Fruit fly (Drosophila melanogaster) whole organism, embryonic: Measurements from ENCODE around the gene CG9132.

Experiments
- Asciz ChIP-seq: fragments of 200-800 bp; sonication (Bioruptor generic); optimal IDR thresholded peaks from 2 replicates; lab custom pipeline; 2017; ENCODE audit warnings: missing biosample characterization, mild to moderate bottlenecking, missing genetic modification characterization, missing genetic modification reagents
- Atf6 ChIP-seq: fragments of 200-800 bp; sonication (Bioruptor generic); IDR thresholded peaks from 2 replicates; pipeline ENCODE4 v1.3.6; 2022; ENCODE audit warnings: missing biosample characterization, missing genetic modification characterization
- B-H1 ChIP-seq: fragments of 200-800 bp; sonication (Bioruptor generic); IDR thresholded peaks from 3 replicates; pipeline ENCODE4 v1.3.6; 2022; ENCODE audit warnings: missing biosample characterization, missing genetic modification characterization
- Bdp1 ChIP-seq: fragments of 200-800 bp; sonication (Bioruptor generic); optimal IDR thresholded peaks from 3 replicates; lab custom pipeline; 2016; ENCODE audit warnings: missing biosample characterization, missing genetic modification characterization
- CG10654 ChIP-seq: fragments of 200-800 bp; sonication (Bioruptor generic); optimal IDR thresholded peaks from 2 replicates; lab custom pipeline; 2016; ENCODE audit warnings: missing biosample characterization, missing genetic modification characterization
- CG11560 ChIP-seq: fragments of 200-800 bp; sonication (Bioruptor generic); IDR thresholded peaks from 3 replicates; pipeline ENCODE4 v1.3.6; 2022; ENCODE audit warnings: missing biosample characterization, missing genetic modification characterization
- CG12769 ChIP-seq: fragments of 200-800 bp; sonication (Bioruptor generic); optimal IDR thresholded peaks from 2 replicates; lab custom pipeline; 2019; ENCODE audit warnings: missing biosample characterization, mild to moderate bottlenecking, missing genetic modification characterization, moderate library complexity
- CG12942 ChIP-seq: fragments of 200-800 bp; sonication (Bioruptor generic); optimal IDR thresholded peaks from 3 replicates; lab custom pipeline; 2016; ENCODE audit warnings: missing biosample characterization, missing genetic modification characterization
- CG13123 ChIP-seq: fragments of 200-800 bp; sonication (Bioruptor generic); optimal IDR thresholded peaks from 2 replicates; lab custom pipeline; 2016; ENCODE audit warnings: missing biosample characterization, missing genetic modification characterization
- CG13624 ChIP-seq: fragments of 200-800 bp; sonication (Bioruptor generic); optimal IDR thresholded peaks from 2 replicates; lab custom pipeline; 2016; ENCODE audit warnings: missing biosample characterization, missing genetic modification characterization
- CG1529 ChIP-seq: fragments of 200-800 bp; sonication (Bioruptor generic); optimal IDR thresholded peaks from 3 replicates; lab custom pipeline; 2018; ENCODE audit warnings: missing biosample characterization, missing genetic modification characterization
- CG15479 ChIP-seq: fragments of 200-800 bp; sonication (Bioruptor generic); optimal IDR thresholded peaks from 3 replicates; lab custom pipeline; 2019; ENCODE audit warnings: missing biosample characterization, mild to moderate bottlenecking, missing genetic modification characterization, moderate library complexity
- CG17328 ChIP-seq: fragments of 200-800 bp; sonication (Bioruptor generic); IDR thresholded peaks from 2 replicates; pipeline ENCODE4 v1.3.6; 2022; ENCODE audit warnings: missing biosample characterization, missing genetic modification characterization
- CG17359 ChIP-seq: fragments of 200-800 bp; sonication (Bioruptor generic); optimal IDR thresholded peaks from 3 replicates; lab custom pipeline; 2018; ENCODE audit warnings: missing biosample characterization, mild to moderate bottlenecking, missing genetic modification characterization, moderate library complexity
- CG17568 ChIP-seq: fragments of 200-800 bp; sonication (Bioruptor generic); optimal IDR thresholded peaks from 2 replicates; lab custom pipeline; 2018; ENCODE audit warnings: missing biosample characterization, mild to moderate bottlenecking, missing genetic modification characterization, moderate library complexity
- CG17912 ChIP-seq: fragments of 200-800 bp; sonication (Bioruptor generic); optimal IDR thresholded peaks from 2 replicates; lab custom pipeline; 2018; ENCODE audit warnings: missing biosample characterization, mild to moderate bottlenecking, missing genetic modification characterization
- CG18599 ChIP-seq: fragments of 200-800 bp; sonication (Bioruptor generic); optimal IDR thresholded peaks from 3 replicates; lab custom pipeline; 2017; ENCODE audit warnings: missing biosample characterization, missing genetic modification characterization, mild to moderate bottlenecking, moderate library complexity, missing genetic modification reagents
- CG18764 ChIP-seq: fragments of 200-800 bp; sonication (Bioruptor generic); optimal IDR thresholded peaks from 3 replicates; lab custom pipeline; 2016; ENCODE audit warnings: missing biosample characterization, missing genetic modification characterization
- CG2199 ChIP-seq: fragments of 200-800 bp; sonication (Bioruptor generic); IDR thresholded peaks from 3 replicates; pipeline ENCODE4 v1.3.6; 2022; ENCODE audit warnings: missing biosample characterization, missing genetic modification characterization
- CG31224 ChIP-seq: fragments of 200-800 bp; sonication (Bioruptor generic); IDR thresholded peaks from 2 replicates; pipeline ENCODE4 v1.3.6; 2022; ENCODE audit warnings: missing biosample characterization, missing genetic modification characterization
- CG31365 ChIP-seq: fragments of 200-800 bp; sonication (Bioruptor generic); optimal IDR thresholded peaks from 2 replicates; lab custom pipeline; 2018; ENCODE audit warnings: missing biosample characterization, mild to moderate bottlenecking, missing genetic modification characterization
- CG31388 ChIP-seq: fragments of 200-800 bp; sonication (Bioruptor generic); optimal IDR thresholded peaks from 2 replicates; lab custom pipeline; 2016; ENCODE audit warnings: missing biosample characterization, missing genetic modification characterization
- CG3995 ChIP-seq: fragments of 200-800 bp; sonication (Bioruptor generic); optimal IDR thresholded peaks from 3 replicates; lab custom pipeline; 2016; ENCODE audit warnings: missing biosample characterization, missing genetic modification characterization
- CG4617 ChIP-seq: fragments of 200-800 bp; sonication (Bioruptor generic); optimal IDR thresholded peaks from 3 replicates; lab custom pipeline; 2016; ENCODE audit warnings: missing biosample characterization, missing genetic modification characterization, borderline replicate concordance
- CG6175 ChIP-seq: fragments of 200-800 bp; sonication (Bioruptor generic); IDR thresholded peaks from 3 replicates; pipeline ENCODE4 v1.3.6; 2022; ENCODE audit warnings: missing biosample characterization, missing genetic modification characterization
- CG7987 ChIP-seq: fragments of 200-800 bp; sonication (Bioruptor generic); optimal IDR thresholded peaks from 2 replicates; lab custom pipeline; 2018; ENCODE audit warnings: missing biosample characterization, mild to moderate bottlenecking, missing genetic modification characterization, moderate library complexity
- CG9876 ChIP-seq: fragments of 200-800 bp; sonication (Bioruptor generic); optimal IDR thresholded peaks from 2 replicates; lab custom pipeline; 2016; ENCODE audit warnings: missing biosample characterization, missing genetic modification characterization
- CTCF ChIP-seq: fragments of 200-800 bp; sonication (Bioruptor generic); optimal IDR thresholded peaks from 2 replicates; lab custom pipeline; 2017; ENCODE audit warnings: missing biosample characterization, mild to moderate bottlenecking, missing genetic modification characterization, moderate library complexity
- Camta ChIP-seq: fragments of 200-800 bp; sonication (Bioruptor generic); optimal IDR thresholded peaks from 2 replicates; lab custom pipeline; 2016; ENCODE audit warnings: missing biosample characterization, missing genetic modification characterization
- Dfd ChIP-seq, 2 experiments: fragments of >200 bp; optimal IDR thresholded peaks; 2 replicates each; lab custom pipeline; 2017; ENCODE audit warnings: missing biosample characterization in 2 of 2, missing genetic modification characterization in 2 of 2
- HHEX ChIP-seq: fragments of 200-800 bp; sonication (Bioruptor generic); optimal IDR thresholded peaks from 3 replicates; lab custom pipeline; 2017; ENCODE audit warnings: missing biosample characterization, mild to moderate bottlenecking, missing genetic modification characterization, missing genetic modification reagents
- HLH4C ChIP-seq: fragments of 200-800 bp; sonication (Bioruptor generic); IDR thresholded peaks from 3 replicates; pipeline ENCODE4 v1.3.6; 2022; ENCODE audit warnings: missing biosample characterization, missing genetic modification characterization; ENCODE audit not compliant: partially characterized antibody
- HLH54F ChIP-seq: fragments of 200-800 bp; sonication (Bioruptor generic); optimal IDR thresholded peaks from 3 replicates; lab custom pipeline; 2016; ENCODE audit warnings: missing biosample characterization, missing genetic modification characterization
- MESR4 ChIP-seq: fragments of 200-800 bp; sonication (Bioruptor generic); optimal IDR thresholded peaks from 2 replicates; lab custom pipeline; 2018; ENCODE audit warnings: missing biosample characterization, mild to moderate bottlenecking, missing genetic modification characterization, moderate library complexity
- Med ChIP-seq: fragments of 200-800 bp; sonication (Bioruptor generic); peaks from one replicate; lab custom pipeline; 2016; ENCODE audit warnings: missing biosample characterization, missing genetic modification characterization, mild to moderate bottlenecking, inconsistent platforms, moderate library complexity
- Meics ChIP-seq: fragments of 200-800 bp; sonication (Bioruptor generic); optimal IDR thresholded peaks from 2 replicates; lab custom pipeline; 2017; ENCODE audit warnings: missing biosample characterization, mild to moderate bottlenecking, missing genetic modification characterization
- Neu2 ChIP-seq: fragments of 200-800 bp; sonication (Bioruptor generic); optimal IDR thresholded peaks from 3 replicates; lab custom pipeline; 2016; ENCODE audit warnings: missing biosample characterization, missing genetic modification characterization, borderline replicate concordance
- Xrp1 ChIP-seq: fragments of 200-800 bp; sonication (Bioruptor generic); IDR thresholded peaks from 2 replicates; pipeline ENCODE4 v1.3.6; 2022; ENCODE audit warnings: missing biosample characterization, missing genetic modification characterization
- caup ChIP-seq: fragments of 200-800 bp; sonication (Bioruptor generic); optimal IDR thresholded peaks from 3 replicates; lab custom pipeline; 2017; ENCODE audit warnings: missing biosample characterization, mild to moderate bottlenecking, missing genetic modification characterization, moderate library complexity; ENCODE audit not compliant: severe bottlenecking
- dpn ChIP-seq, 2 experiments: fragments of 200-800 bp; sonication (Bioruptor generic); optimal IDR thresholded peaks; 3 replicates each; lab custom pipeline; 2016; ENCODE audit warnings: missing biosample characterization in 2 of 2, missing genetic modification characterization in 2 of 2
- gfzf ChIP-seq: fragments of 200-800 bp; sonication (Bioruptor generic); optimal IDR thresholded peaks from 2 replicates; lab custom pipeline; 2016; ENCODE audit warnings: missing biosample characterization, mild to moderate bottlenecking, missing genetic modification characterization, moderate library complexity
- gt ChIP-seq: fragments of 200-800 bp; sonication (Bioruptor generic); IDR thresholded peaks from 2 replicates; pipeline ENCODE4 v1.3.6; 2022; ENCODE audit warnings: missing biosample characterization, missing genetic modification characterization
- hb ChIP-seq: fragments of 200-800 bp; sonication (Bioruptor generic); IDR thresholded peaks from 3 replicates; pipeline ENCODE4 v1.3.6; 2022; ENCODE audit warnings: missing biosample characterization, missing genetic modification characterization; ENCODE audit not compliant: partially characterized antibody
- jigr1 ChIP-seq: fragments of 200-800 bp; sonication (Bioruptor generic); IDR thresholded peaks from 3 replicates; pipeline ENCODE4 v1.3.6; 2022; ENCODE audit warnings: missing biosample characterization, missing genetic modification characterization
- pros ChIP-seq: fragments of 200-800 bp; sonication (Bioruptor generic); optimal IDR thresholded peaks from 3 replicates; lab custom pipeline; 2019; ENCODE audit warnings: missing biosample characterization, mild to moderate bottlenecking, missing genetic modification characterization, moderate library complexity
- sna ChIP-seq: fragments of 200-800 bp; sonication (Bioruptor generic); IDR thresholded peaks from 2 replicates; pipeline ENCODE4 v1.3.6; 2022; ENCODE audit warnings: missing biosample characterization, missing genetic modification characterization; ENCODE audit not compliant: partially characterized antibody
- stc ChIP-seq: fragments of 200-800 bp; sonication (Bioruptor generic); IDR thresholded peaks from 2 replicates; pipeline ENCODE4 v1.3.6; 2022; ENCODE audit warnings: missing biosample characterization, missing genetic modification characterization
- stwl ChIP-seq: fragments of 200-800 bp; sonication (Bioruptor generic); optimal IDR thresholded peaks from 3 replicates; lab custom pipeline; 2018; ENCODE audit warnings: missing biosample characterization, mild to moderate bottlenecking, missing genetic modification characterization, moderate library complexity
- tap ChIP-seq: fragments of 200-800 bp; optimal IDR thresholded peaks from 3 replicates; lab custom pipeline; 2019; ENCODE audit warnings: missing biosample characterization, mild to moderate bottlenecking, missing genetic modification characterization, moderate library complexity
- usp ChIP-seq: fragments of >200 bp; optimal IDR thresholded peaks from 2 replicates; lab custom pipeline; 2017; ENCODE audit warnings: missing biosample characterization, missing genetic modification characterization

The CG9132 gene

DNA sequence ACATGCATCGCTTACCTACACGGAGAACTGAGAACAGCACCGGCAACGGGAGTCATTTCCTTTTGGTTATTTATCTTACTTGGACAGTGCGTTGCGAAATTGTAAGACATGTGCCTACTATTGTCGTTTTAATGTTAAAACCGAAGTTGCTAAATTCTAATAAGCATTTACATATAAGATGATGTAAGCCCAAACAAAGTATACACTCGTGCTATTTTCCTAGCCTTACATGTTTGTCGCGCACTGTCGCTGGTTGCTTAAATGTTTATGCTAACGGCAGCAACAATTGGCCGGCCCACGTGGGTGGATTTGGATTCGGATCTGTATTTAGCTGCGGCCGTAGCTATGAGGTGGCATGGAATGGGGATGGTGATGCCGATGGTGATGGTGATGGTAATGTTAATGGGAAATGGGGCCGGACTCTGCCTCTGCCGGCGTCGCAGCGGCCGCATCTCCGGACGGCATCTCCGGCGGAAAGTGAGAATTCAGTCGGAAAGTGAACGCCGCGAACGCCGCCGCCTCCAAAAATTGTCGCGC lies 10.8 kb upstream of the CG9132 start, which contains the start of gene CG4829 (continued):
- TF ChIP-seq sna (GFP tag; lab: Robert Waterston, UW) (no peak), tap (peak; percentile 92), CG31388 (GFP tag; lab: Kevin White, UChicago) (peak; percentile 44), B-H1 (peak; percentile 82), HLH4C (GFP tag; lab: Robert Waterston, UW) (no peak), pros (GFP tag; lab: Kevin White, UChicago) (no peak), CG13624 (peak; percentile 86), CG2199 (peak; percentile 84), Med (GFP tag; lab: Kevin White, UChicago) (peak; percentile 99), CG3995 (peak; percentile 19), CG17328 (GFP tag; lab: Robert Waterston, UW) (peak; percentile 88), HLH54F (GFP tag; lab: Kevin White, UChicago) (peak; percentile 81), dpn (GFP tag; optimal IDR thresholded peaks at IDR 0.05; lab: Kevin White, UChicago) (peak; percentile 88 to 91), CG15479 (GFP tag; lab: Kevin White, UChicago) (no peak), CG31224 (GFP tag; lab: Robert Waterston, UW) (peak; percentile 83), CG10654 (GFP tag; lab: Kevin White, UChicago) (peak; percentile 82), Xrp1 (GFP tag; lab: Robert Waterston, UW) (peak; percentile 87), CG18764 (GFP tag; lab: Kevin White, UChicago) (peak; percentile 77), CG12769 (tag; lab: Kevin White, UChicago) (peak; percentile 95), HHEX (GFP tag; lab: Kevin White, UChicago) (peak; percentile 90), caup (peak; percentile 85), CG7987 (GFP tag; lab: Kevin White, UChicago) (peak; percentile 72), CG18599 (GFP tag; lab: Kevin White, UChicago) (peak; percentile 87), usp (GFP tag; lab: Kevin White, UChicago) (no peak), CG6175 (peak; percentile 73; the same call in 2 of the 3 replicates), CG4617 (peak; percentile 33), stc (GFP tag; lab: Robert Waterston, UW) (peak; percentile 87), Neu2 (peak; percentile 22), Bdp1 (GFP tag; lab: Kevin White, UChicago) (peak; percentile 65), stwl (tag; lab: Kevin White, UChicago) (peak; percentile 5), CG17912 (GFP tag; lab: Kevin White, UChicago) (peak; percentile 79), CG17568 (GFP tag; lab: Kevin White, UChicago) (peak; percentile 75), hb (GFP tag; lab: Robert Waterston, UW) (no peak), CG13123 (GFP tag; lab: Kevin White, UChicago) (peak; percentile 66), gt (GFP tag; lab: Robert Waterston, UW) (no peak; the same call in 1 of the 2 replicates), Asciz (GFP tag; lab: Kevin White, UChicago) (peak; percentile 79), CG1529 (GFP tag; lab: Kevin White, UChicago) (peak; percentile 69), Atf6 (GFP tag; lab: Robert Waterston, UW) (peak; percentile 86), Dfd (GFP tag; optimal IDR thresholded peaks at IDR 0.05; lab: Kevin White, UChicago) (no peak), CG31365 (peak; percentile 82), gfzf (no peak), MESR4 (GFP tag; lab: Kevin White, UChicago) (peak; percentile 10), CG11560 (tag; lab: Robert Waterston, UW) (peak; percentile 69), CG17359 (tag; lab: Kevin White, UChicago) (peak; percentile 94), CG12942 (GFP tag; lab: Kevin White, UChicago) (peak; percentile 68), jigr1 (GFP tag; lab: Robert Waterston, UW) (peak; percentile 77), CTCF (GFP tag; lab: Kevin White, UChicago) (peak; percentile 51), CG9876 (peak; percentile 31), Camta (GFP tag; lab: Kevin White, UChicago) (peak; percentile 70), Meics (GFP tag; lab: Kevin White, UChicago) (peak; percentile 86)
